Fruit fly (Drosophila melanogaster) S2 (cell line): Measurements from ENCODE around the gene NAAT1.

Experiments
- CG8478 ChIP-seq: fragments of >200 bp; optimal IDR thresholded peaks from 2 replicates; lab custom pipeline; 2018
- CTCF ChIP-seq, 2 experiments: fragments of >200 bp; optimal IDR thresholded peaks; 2 replicates each; lab custom pipeline; 2018

Gene NAAT1

DNA sequence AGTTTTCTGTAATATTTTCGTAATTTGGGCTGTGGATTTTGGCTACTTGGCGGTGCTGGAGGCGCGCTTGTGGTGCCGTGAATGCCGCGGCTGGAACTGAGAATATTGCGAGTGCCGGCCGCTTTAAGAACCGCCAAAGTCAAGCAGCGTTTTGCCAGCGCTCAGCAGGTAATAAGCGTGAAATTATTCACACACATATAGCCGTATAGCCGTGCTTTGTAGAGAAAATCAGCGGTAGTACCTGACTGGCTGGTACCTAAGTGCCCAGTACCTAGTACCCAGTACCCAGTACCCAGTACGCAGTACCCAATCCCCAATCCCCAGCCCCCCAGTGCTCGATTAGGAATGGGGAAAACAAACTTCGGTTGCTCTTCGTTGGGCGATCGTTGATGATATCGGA is at the start of gene NAAT1:
Gene NAAT1, minus strand, starts transcription at position 101 of the 400 bp plus-strand sequence.
- TF ChIP-seq CTCF (optimal IDR thresholded peaks at IDR 0.05; lab: Kevin White, UChicago) (no peak), CG8478 (lab: Kevin White, UChicago) (no peak)

dm6 chrX:5446404-5446803 is 35.8 kb upstream of the NAAT1 start, which contains the start of gene SPR:
SPR (plus strand) TSS chrX:5446656.
- TF ChIP-seq CTCF (optimal IDR thresholded peaks at IDR 0.05; lab: Kevin White, UChicago): no peak
- TF ChIP-seq CG8478 (lab: Kevin White, UChicago): no peak

dm6 chrX:5432635-5433482 is 22.2 kb upstream of the NAAT1 start:
- no peak for TF ChIP-seq CG8478 (lab: Kevin White, UChicago)
- TF ChIP-seq CTCF (optimal IDR thresholded peaks at IDR 0.05; lab: Kevin White, UChicago): no peak

- TF ChIP-seq CG8478 (lab: Kevin White, UChicago) (no peak), CTCF (optimal IDR thresholded peaks at IDR 0.05; lab: Kevin White, UChicago) (no peak)
These were observed 19.3 kb upstream of the NAAT1 start for dm6 chrX:5429778-5430576.

DNA sequence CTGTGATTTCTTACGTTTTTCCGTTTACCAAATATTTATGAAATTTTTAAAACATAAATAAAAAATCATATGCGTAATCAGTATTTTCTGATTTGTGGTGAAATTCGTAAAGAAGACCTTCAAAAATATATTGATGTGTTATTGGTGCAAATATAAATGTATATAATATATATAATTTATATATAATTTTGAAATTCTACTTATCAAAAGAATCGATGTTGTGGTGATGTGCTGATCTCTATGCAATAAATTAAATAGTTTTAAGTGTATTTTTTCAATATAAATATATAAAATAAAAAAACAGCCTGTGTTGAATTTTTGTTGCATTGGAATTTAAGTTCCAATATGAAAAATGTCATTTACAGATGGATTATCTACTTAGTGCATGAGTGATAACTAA is 18.6 kb upstream of the NAAT1 start, which contains the start of gene CG15784:
Gene CG15784, plus strand, starts transcription at position 301 of the 400 bp plus-strand sequence.
- no peak for TF ChIP-seq CG8478 (lab: Kevin White, UChicago)

DNA sequence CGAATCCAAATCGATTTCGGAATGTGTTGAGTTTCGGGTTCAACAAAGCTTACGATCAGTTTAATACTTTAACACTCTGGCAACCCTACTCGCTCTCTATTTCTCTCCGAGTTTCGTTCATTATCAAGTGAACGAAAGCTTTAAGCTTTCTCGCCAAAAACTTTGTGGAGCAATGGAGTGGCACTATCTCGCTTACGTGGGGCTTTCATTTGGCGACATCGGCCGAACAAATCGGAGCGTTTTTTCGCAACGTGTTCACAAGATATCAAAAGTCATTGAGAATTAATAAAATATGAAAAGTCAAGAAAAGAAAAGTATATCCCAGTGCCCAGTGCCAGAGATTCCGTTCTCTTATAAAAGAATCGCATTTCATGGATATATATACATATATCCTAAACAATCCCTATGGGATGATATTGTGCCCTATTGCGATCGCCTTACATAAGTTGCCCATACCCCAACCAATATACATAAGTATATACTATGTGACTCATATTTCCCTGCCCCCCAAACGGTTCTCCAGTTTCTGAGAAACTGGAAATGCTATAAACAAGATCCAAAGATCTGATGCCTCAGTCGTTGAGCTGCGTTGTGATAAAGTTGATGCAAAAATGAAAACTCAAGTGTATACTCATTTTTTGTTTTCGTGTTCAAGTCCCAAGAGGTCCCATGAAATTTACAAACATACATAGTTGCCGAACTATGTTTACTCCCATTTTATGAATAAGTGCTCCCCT is 17.9 kb upstream of the NAAT1 start:
- no peak for TF ChIP-seq CTCF (optimal IDR thresholded peaks at IDR 0.05; lab: Kevin White, UChicago)
- TF ChIP-seq CG8478 (lab: Kevin White, UChicago): no peak

- TF ChIP-seq CTCF (optimal IDR thresholded peaks at IDR 0.05; lab: Kevin White, UChicago) (no peak), CG8478 (lab: Kevin White, UChicago) (no peak)
These were observed 16.6 kb upstream of the NAAT1 start, which contains the start of gene CG16756 for dm6 chrX:5427261-5427660. CG16756 (plus strand) TSS chrX:5427517.

- TF ChIP-seq CG8478 (lab: Kevin White, UChicago) (no peak), CTCF (optimal IDR thresholded peaks at IDR 0.05; lab: Kevin White, UChicago) (no peak)
These were observed 11.6 kb upstream of the NAAT1 start for dm6 chrX:5422251-5422551.

- TF ChIP-seq CG8478 (lab: Kevin White, UChicago) (no peak), CTCF (optimal IDR thresholded peaks at IDR 0.05; lab: Kevin White, UChicago) (no peak)
These were observed 11.0 kb upstream of the NAAT1 start, which contains the start of gene Usp16-45 for dm6 chrX:5421407-5422250. Usp16-45 (plus strand) TSS chrX:5421533.

DNA sequence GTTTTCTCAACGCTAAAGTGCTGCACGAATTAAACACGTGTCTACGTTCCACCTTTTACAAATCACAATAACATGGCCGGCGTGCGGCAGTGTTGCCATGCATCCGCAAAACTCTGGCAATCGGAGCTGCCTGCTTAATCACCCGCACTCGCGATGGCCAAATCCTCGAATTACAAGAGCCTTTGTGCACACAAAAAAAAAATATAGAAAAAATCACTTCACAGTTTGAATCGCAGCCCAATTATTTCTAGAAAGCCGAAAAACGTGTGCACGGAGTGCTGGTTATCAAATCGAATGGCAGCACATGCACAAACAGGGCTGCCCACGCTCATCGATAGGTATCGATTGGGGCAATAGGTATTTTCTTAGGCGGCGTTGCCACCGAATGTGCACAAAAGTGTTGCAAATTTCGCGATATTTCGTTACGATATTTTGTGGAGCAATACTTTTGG is 9.9 kb upstream of the NAAT1 start, which contains the start of gene spoon:
Gene spoon, minus strand, starts transcription at position 300 of the 452 bp plus-strand sequence.
- peak in 1 of 2 experiments; percentile 17 for TF ChIP-seq CTCF (optimal IDR thresholded peaks at IDR 0.05; lab: Kevin White, UChicago)
- no peak for TF ChIP-seq CG8478 (lab: Kevin White, UChicago)

- TF ChIP-seq CG8478 (lab: Kevin White, UChicago): no peak
These were observed 9.4 kb upstream of the NAAT1 start for dm6 chrX:5419905-5420567.

dm6 chrX:5419045-5419901 is 8.6 kb upstream of the NAAT1 start:
- no peak for TF ChIP-seq CTCF (optimal IDR thresholded peaks at IDR 0.05; lab: Kevin White, UChicago)
- TF ChIP-seq CG8478 (lab: Kevin White, UChicago): no peak
